Worm (Caenorhabditis elegans): ENCODE data around the gene aco-2.

DNA sequence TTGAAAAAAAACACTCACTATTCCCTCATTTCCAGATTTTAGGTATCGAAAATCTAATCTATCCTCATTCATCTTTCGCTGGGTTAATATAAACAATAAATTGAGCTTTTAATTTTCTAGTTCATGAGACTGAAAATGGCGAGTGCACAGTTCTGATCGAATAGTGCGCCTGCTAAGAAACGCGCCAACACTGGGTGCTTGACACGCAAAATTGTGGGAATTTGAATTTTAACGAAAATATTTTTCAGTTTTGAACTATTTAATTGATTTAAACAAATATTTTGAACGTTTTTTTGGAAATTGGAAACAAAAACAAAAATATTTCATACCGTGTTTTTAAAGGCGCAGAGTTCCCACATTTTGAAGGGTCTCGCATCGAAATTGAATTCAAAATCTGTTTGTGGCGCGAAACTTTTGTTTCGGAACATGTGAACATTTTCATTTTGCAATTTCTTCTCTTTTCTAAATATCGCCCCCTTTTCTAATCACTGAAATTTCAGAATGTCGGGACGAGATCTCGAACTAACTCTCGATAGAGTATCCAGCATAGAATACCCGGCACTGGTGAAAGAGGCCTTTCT lies 44.9 kb upstream of the aco-2 start, which contains the start of the genes C29E4.13 and npp-15:
- TF ChIP-seq F13C5.2 (tag; optimal IDR thresholded peaks at IDR 0.05): no peak
- TF ChIP-seq ama-1 (optimal IDR thresholded peaks at IDR 0.05): no peak
- TF ChIP-seq ceh-36 (tag; optimal IDR thresholded peaks at IDR 0.05): no peak
- TF ChIP-seq hmg-4 (GFP tag; optimal IDR thresholded peaks at IDR 0.05): no peak
- TF ChIP-seq sea-1 (GFP tag; conservative IDR thresholded peaks at IDR 0.05): no peak
- no peak for TF ChIP-seq hnd-1 (tag; optimal IDR thresholded peaks at IDR 0.05)
- TF ChIP-seq flt-1 (GFP tag; IDR thresholded peaks at IDR 0.05): no peak
- TF ChIP-seq scrt-1 (GFP tag; IDR thresholded peaks at IDR 0.05): no peak
- TF ChIP-seq B0310.2 (tag; optimal IDR thresholded peaks at IDR 0.05): no peak
- no peak for TF ChIP-seq tbx-37 (GFP tag; conservative IDR thresholded peaks at IDR 0.05)

All from whole organism, early embryonic.